Worm (Caenorhabditis elegans) whole organism, young adult: Measurements from ENCODE around the gene sri-60.

Experiments
- lin-54 ChIP-seq: fragments of 200-800 bp; sonication (Bioruptor generic); optimal IDR thresholded peaks from 2 replicates; lab custom pipeline; 2018; ENCODE audit warnings: mild to moderate bottlenecking, missing genetic modification characterization, missing compliant biosample characterization
- madf-10 ChIP-seq: sonication (generic microtip); optimal IDR thresholded peaks from 2 replicates; lab custom pipeline; 2016; ENCODE audit warnings: mild to moderate bottlenecking, missing genetic modification characterization, missing compliant biosample characterization
- tlf-1 ChIP-seq: fragments of 200-800 bp; sonication (Bioruptor generic); optimal IDR thresholded peaks from 2 replicates; lab custom pipeline; 2018; ENCODE audit warnings: mild to moderate bottlenecking, missing genetic modification characterization, missing compliant biosample characterization

ce11 chrII:2710919-2711318 lies 8.3 kb upstream of the sri-60 start, which contains the start of gene T05A8.2:
- TF ChIP-seq tlf-1 (GFP tag; lab: Kevin White, UChicago) (no peak), madf-10 (tag; lab: Kevin White, UChicago) (no peak), lin-54 (no peak)
